Fruit fly (Drosophila melanogaster) whole organism, embryonic: ENCODE results near the gene UQCR-Q.

Experiments
- CG10431 ChIP-seq: fragments of 200-800 bp; sonication (Bioruptor generic); optimal IDR thresholded peaks from 3 replicates; lab custom pipeline; 2018; ENCODE audit warnings: missing biosample characterization, mild to moderate bottlenecking, missing genetic modification characterization
- CG11247 ChIP-seq: fragments of 200-800 bp; sonication (Bioruptor generic); IDR thresholded peaks from 2 replicates; pipeline ENCODE4 v1.3.6; 2022; ENCODE audit warnings: missing biosample characterization, missing genetic modification characterization
- CG11560 ChIP-seq: fragments of 200-800 bp; sonication (Bioruptor generic); IDR thresholded peaks from 3 replicates; pipeline ENCODE4 v1.3.6; 2022; ENCODE audit warnings: missing biosample characterization, missing genetic modification characterization
- CG11696 ChIP-seq: fragments of 200-800 bp; sonication (Bioruptor generic); IDR thresholded peaks from 2 replicates; pipeline ENCODE4 v1.3.6; 2022; ENCODE audit warnings: missing biosample characterization, missing genetic modification characterization
- CG12219 ChIP-seq: fragments of 200-800 bp; sonication (Bioruptor generic); optimal IDR thresholded peaks from 3 replicates; lab custom pipeline; 2018; ENCODE audit warnings: missing biosample characterization, mild to moderate bottlenecking, missing genetic modification characterization
- CG12744 ChIP-seq: fragments of 200-800 bp; sonication (Bioruptor generic); optimal IDR thresholded peaks from 2 replicates; lab custom pipeline; 2016; ENCODE audit warnings: missing biosample characterization, missing genetic modification characterization
- CG14965 ChIP-seq: fragments of 200-800 bp; sonication (Bioruptor generic); optimal IDR thresholded peaks from 2 replicates; lab custom pipeline; 2016; ENCODE audit warnings: missing biosample characterization, missing genetic modification characterization, borderline replicate concordance
- CG15269 ChIP-seq: fragments of 200-800 bp; sonication (Bioruptor generic); optimal IDR thresholded peaks from 2 replicates; lab custom pipeline; 2018; ENCODE audit warnings: missing biosample characterization, mild to moderate bottlenecking, missing genetic modification characterization, moderate library complexity
- CG1529 ChIP-seq: fragments of 200-800 bp; sonication (Bioruptor generic); optimal IDR thresholded peaks from 3 replicates; lab custom pipeline; 2018; ENCODE audit warnings: missing biosample characterization, missing genetic modification characterization
- CG17385 ChIP-seq: fragments of 200-800 bp; sonication (Bioruptor generic); optimal IDR thresholded peaks from 3 replicates; lab custom pipeline; 2018; ENCODE audit warnings: missing biosample characterization, mild to moderate bottlenecking, missing genetic modification characterization
- CG1832 ChIP-seq: fragments of 200-800 bp; sonication (Bioruptor generic); optimal IDR thresholded peaks from 2 replicates; lab custom pipeline; 2017; ENCODE audit warnings: missing biosample characterization, mild to moderate bottlenecking, missing genetic modification characterization, inconsistent platforms
- CG18599 ChIP-seq: fragments of 200-800 bp; sonication (Bioruptor generic); optimal IDR thresholded peaks from 3 replicates; lab custom pipeline; 2017; ENCODE audit warnings: missing biosample characterization, missing genetic modification characterization, mild to moderate bottlenecking, moderate library complexity, missing genetic modification reagents
- CG2678 ChIP-seq: fragments of 200-800 bp; sonication (Bioruptor generic); optimal IDR thresholded peaks from 3 replicates; lab custom pipeline; 2019; ENCODE audit warnings: missing biosample characterization, mild to moderate bottlenecking, missing genetic modification characterization, moderate library complexity
- CG2875 ChIP-seq: fragments of 200-800 bp; sonication (Bioruptor generic); optimal IDR thresholded peaks from 2 replicates; lab custom pipeline; 2017; ENCODE audit warnings: missing biosample characterization, mild to moderate bottlenecking, missing genetic modification characterization, missing genetic modification reagents
- CG30403 ChIP-seq: fragments of 200-800 bp; sonication (Bioruptor generic); optimal IDR thresholded peaks from 3 replicates; lab custom pipeline; 2016; ENCODE audit warnings: missing biosample characterization, missing genetic modification characterization
- CG30431 ChIP-seq: fragments of 200-800 bp; sonication (Bioruptor generic); optimal IDR thresholded peaks from 2 replicates; lab custom pipeline; 2017; ENCODE audit warnings: missing biosample characterization, missing genetic modification characterization
- CG4360 ChIP-seq: fragments of 200-800 bp; sonication (Bioruptor generic); IDR thresholded peaks from 2 replicates; pipeline ENCODE4 v1.3.6; 2022; ENCODE audit warnings: missing biosample characterization, missing genetic modification characterization
- CG4820 ChIP-seq: fragments of 200-800 bp; sonication (Bioruptor generic); optimal IDR thresholded peaks from 3 replicates; lab custom pipeline; 2016; ENCODE audit warnings: missing biosample characterization, missing genetic modification characterization
- CG6175 ChIP-seq: fragments of 200-800 bp; sonication (Bioruptor generic); IDR thresholded peaks from 3 replicates; pipeline ENCODE4 v1.3.6; 2022; ENCODE audit warnings: missing biosample characterization, missing genetic modification characterization
- CG6765 ChIP-seq: fragments of 200-800 bp; sonication (Bioruptor generic); optimal IDR thresholded peaks from 3 replicates; lab custom pipeline; 2017; ENCODE audit warnings: missing biosample characterization, mild to moderate bottlenecking, missing genetic modification characterization
- CG6813 ChIP-seq: fragments of 200-800 bp; sonication (Bioruptor generic); optimal IDR thresholded peaks from 2 replicates; lab custom pipeline; 2017; ENCODE audit warnings: missing biosample characterization, missing genetic modification characterization, mild to moderate bottlenecking, moderate library complexity, missing genetic modification reagents
- CG7556 ChIP-seq: fragments of 200-800 bp; sonication (Bioruptor generic); optimal IDR thresholded peaks from 2 replicates; lab custom pipeline; 2017; ENCODE audit warnings: missing biosample characterization, mild to moderate bottlenecking, missing genetic modification characterization
- CG8359 ChIP-seq: fragments of 200-800 bp; sonication (Bioruptor generic); optimal IDR thresholded peaks from 2 replicates; lab custom pipeline; 2017; ENCODE audit warnings: missing biosample characterization, mild to moderate bottlenecking, missing genetic modification characterization, borderline replicate concordance
- CG8388 ChIP-seq: fragments of 200-800 bp; sonication (Bioruptor generic); optimal IDR thresholded peaks from 2 replicates; lab custom pipeline; 2019; ENCODE audit warnings: missing biosample characterization, mild to moderate bottlenecking, missing genetic modification characterization, moderate library complexity
- CG8478 ChIP-seq: fragments of >200 bp; optimal IDR thresholded peaks from 2 replicates; lab custom pipeline; 2018
- CG9876 ChIP-seq: fragments of 200-800 bp; sonication (Bioruptor generic); optimal IDR thresholded peaks from 2 replicates; lab custom pipeline; 2016; ENCODE audit warnings: missing biosample characterization, missing genetic modification characterization
- D19B ChIP-seq: fragments of 200-800 bp; sonication (Bioruptor generic); optimal IDR thresholded peaks from 2 replicates; lab custom pipeline; 2017; ENCODE audit warnings: missing biosample characterization, mild to moderate bottlenecking, missing genetic modification characterization
- Dip2 ChIP-seq: fragments of 200-800 bp; sonication (Bioruptor generic); IDR thresholded peaks from 2 replicates; pipeline ENCODE4 v1.3.6; 2022; ENCODE audit warnings: missing biosample characterization, missing genetic modification characterization
- H2.0 ChIP-seq: fragments of 200-800 bp; sonication (Bioruptor generic); IDR thresholded peaks from 2 replicates; pipeline ENCODE4 v1.3.6; 2022; ENCODE audit warnings: missing biosample characterization, missing genetic modification characterization
- Hr51 ChIP-seq, 2 experiments: fragments of 200-800 bp; sonication (Bioruptor generic); optimal IDR thresholded peaks; 2 replicates in 1 of 2; 3 replicates in 1 of 2; lab custom pipeline; 2016 to 2018; ENCODE audit warnings: missing biosample characterization in 2 of 2, missing genetic modification characterization in 2 of 2, mild to moderate bottlenecking in 1 of 2, moderate library complexity in 1 of 2
- Opbp ChIP-seq: fragments of 200-800 bp; sonication (Bioruptor generic); IDR thresholded peaks from 3 replicates; pipeline ENCODE4 v1.3.6; 2022; ENCODE audit warnings: missing biosample characterization, missing genetic modification characterization; ENCODE audit not compliant: partially characterized antibody
- Poxn ChIP-seq: fragments of 200-800 bp; sonication (Bioruptor generic); IDR thresholded peaks from 2 replicates; pipeline ENCODE4 v1.3.6; 2022; ENCODE audit warnings: missing biosample characterization, missing genetic modification characterization
- Sox100B ChIP-seq: fragments of 200-800 bp; sonication (Bioruptor generic); optimal IDR thresholded peaks from 3 replicates; lab custom pipeline; 2018; ENCODE audit warnings: missing biosample characterization, mild to moderate bottlenecking, missing genetic modification characterization
- Vsx1 ChIP-seq: fragments of 200-800 bp; sonication (Bioruptor generic); optimal IDR thresholded peaks from 2 replicates; lab custom pipeline; 2017; ENCODE audit warnings: missing biosample characterization, mild to moderate bottlenecking, missing genetic modification characterization, missing genetic modification reagents
- bsh ChIP-seq, 2 experiments: fragments of 200-800 bp; sonication (Bioruptor generic); optimal IDR thresholded peaks; 2 replicates each; lab custom pipeline; 2017 to 2018; ENCODE audit warnings: mild to moderate bottlenecking in 2 of 2, missing biosample characterization in 2 of 2, missing genetic modification characterization in 2 of 2, moderate library complexity in 1 of 2
- cas ChIP-seq: fragments of 200-800 bp; sonication (Bioruptor generic); IDR thresholded peaks from 2 replicates; pipeline ENCODE4 v1.3.6; 2022; ENCODE audit warnings: missing biosample characterization, missing genetic modification characterization
- ci ChIP-seq: fragments of 200-800 bp; sonication (Bioruptor generic); IDR thresholded peaks from 3 replicates; pipeline ENCODE4 v1.3.6; 2022; ENCODE audit warnings: missing biosample characterization, missing genetic modification characterization
- crp ChIP-seq, 2 experiments: fragments of 200-800 bp; sonication (Bioruptor generic); optimal IDR thresholded peaks; 2 replicates in 1 of 2; 3 replicates in 1 of 2; lab custom pipeline; 2017; ENCODE audit warnings: missing biosample characterization in 2 of 2, missing genetic modification characterization in 2 of 2, mild to moderate bottlenecking in 1 of 2, moderate library complexity in 1 of 2
- dmrt99B ChIP-seq: fragments of 200-800 bp; sonication (Bioruptor generic); optimal IDR thresholded peaks from 2 replicates; lab custom pipeline; 2018; ENCODE audit warnings: missing biosample characterization, mild to moderate bottlenecking, missing genetic modification characterization, moderate library complexity
- fu2 ChIP-seq: fragments of 200-800 bp; sonication (Bioruptor generic); optimal IDR thresholded peaks from 2 replicates; lab custom pipeline; 2016; ENCODE audit warnings: missing biosample characterization, missing genetic modification characterization
- gem ChIP-seq: fragments of 200-800 bp; sonication (Bioruptor generic); optimal IDR thresholded peaks from 2 replicates; lab custom pipeline; 2019; ENCODE audit warnings: missing biosample characterization, mild to moderate bottlenecking, missing genetic modification characterization, moderate library complexity
- hkb ChIP-seq, 2 experiments: fragments of 200-800 bp in 1 of 2; fragments of >200 bp in 1 of 2; sonication (Bioruptor generic) in 1 of 2; IDR thresholded peaks in 1 of 2; optimal IDR thresholded peaks in 1 of 2; 2 replicates each; pipeline versions ENCODE4 v1.3.6 to Lab custom; 2017 to 2022; ENCODE audit warnings: missing biosample characterization in 1 of 2, missing genetic modification characterization in 1 of 2
- onecut ChIP-seq: fragments of 200-800 bp; sonication (Bioruptor generic); IDR thresholded peaks from 2 replicates; pipeline ENCODE4 v1.3.6; 2022; ENCODE audit warnings: missing biosample characterization, missing genetic modification characterization
- ro ChIP-seq: fragments of 200-800 bp; sonication (Bioruptor generic); IDR thresholded peaks from 2 replicates; pipeline ENCODE4 v1.3.6; 2022; ENCODE audit warnings: missing biosample characterization, missing genetic modification characterization
- scrt ChIP-seq: fragments of 200-800 bp; sonication (Bioruptor generic); optimal IDR thresholded peaks from 2 replicates; lab custom pipeline; 2018; ENCODE audit warnings: missing biosample characterization, mild to moderate bottlenecking, missing genetic modification characterization, moderate library complexity
- tup ChIP-seq: fragments of 200-800 bp; sonication (Bioruptor generic); optimal IDR thresholded peaks from 2 replicates; lab custom pipeline; 2016; ENCODE audit warnings: missing biosample characterization, mild to moderate bottlenecking, missing genetic modification characterization, moderate library complexity

Gene UQCR-Q

DNA sequence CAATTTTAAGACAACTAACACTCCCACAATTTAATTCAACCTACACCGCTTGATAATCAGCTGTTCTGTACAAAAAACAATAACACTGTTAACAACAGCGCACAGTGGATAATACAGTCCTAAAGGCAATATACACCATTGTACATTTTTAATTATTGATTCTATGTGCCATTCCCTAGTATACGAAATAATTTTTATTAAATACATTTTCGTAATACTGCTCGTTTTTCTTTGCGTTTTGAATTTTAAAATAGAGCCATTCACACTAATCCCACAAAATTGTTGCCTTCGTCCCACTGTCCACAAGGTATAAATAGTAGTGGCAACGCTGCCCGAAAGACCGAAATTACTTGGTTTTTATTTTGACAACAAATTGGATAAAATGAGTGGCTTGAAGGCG is 41.0 kb upstream of the UQCR-Q start, which contains the start of the genes Coq4 and CG32176 (continued):
- peak; percentile 92 for TF ChIP-seq CG10431 (GFP tag; lab: Kevin White, UChicago)
- TF ChIP-seq CG4820 (GFP tag; lab: Kevin White, UChicago), result peak; percentile 97
- peak; percentile 98 to 99 for TF ChIP-seq Hr51 (GFP tag; optimal IDR thresholded peaks at IDR 0.05; lab: Kevin White, UChicago)
- TF ChIP-seq CG11696 (GFP tag; lab: Robert Waterston, UW), result peak; percentile 87
- TF ChIP-seq CG7556 (GFP tag; lab: Kevin White, UChicago), result peak; percentile 95
- TF ChIP-seq scrt (GFP tag; lab: Kevin White, UChicago), result peak; percentile 89
- TF ChIP-seq CG2678 (tag; lab: Kevin White, UChicago), result peak; percentile 97
- peak; percentile 73 to 88 for TF ChIP-seq crp (GFP tag; optimal IDR thresholded peaks at IDR 0.05; lab: Kevin White, UChicago)
- no peak for TF ChIP-seq CG1832 (GFP tag; lab: Kevin White, UChicago)
- peak; percentile 91 for TF ChIP-seq Poxn
- TF ChIP-seq CG15269 (tag; lab: Kevin White, UChicago), result peak; percentile 98
- peak; percentile 89 for TF ChIP-seq Vsx1 (GFP tag; lab: Kevin White, UChicago)
- TF ChIP-seq CG6813 (GFP tag; lab: Kevin White, UChicago), result peak; percentile 96
- peak; percentile 98 for TF ChIP-seq CG12744 (GFP tag; lab: Kevin White, UChicago)
- TF ChIP-seq CG30403 (GFP tag; lab: Kevin White, UChicago), result peak; percentile 99
- TF ChIP-seq onecut (GFP tag; lab: Robert Waterston, UW), result peak; percentile 93
- peak; percentile 73 for TF ChIP-seq CG4360 (GFP tag; lab: Robert Waterston, UW)
- TF ChIP-seq CG1529 (GFP tag; lab: Kevin White, UChicago), result peak; percentile 93
- peak; percentile 98 for TF ChIP-seq CG11247 (GFP tag; lab: Robert Waterston, UW)
- peak; percentile 95 for TF ChIP-seq CG6765 (GFP tag; lab: Kevin White, UChicago)
- TF ChIP-seq H2.0, result peak; percentile 98
- peak; percentile 93 for TF ChIP-seq Sox100B (GFP tag; lab: Kevin White, UChicago)
- TF ChIP-seq CG8388, result peak; percentile 97
- TF ChIP-seq dmrt99B (tag; lab: Kevin White, UChicago), result peak; percentile 97
- TF ChIP-seq CG6175, result peak; percentile 96
- no peak for TF ChIP-seq CG8478 (lab: Kevin White, UChicago)
- TF ChIP-seq Opbp (GFP tag; lab: Robert Waterston, UW), result peak; percentile 68; the same call in 1 of the 3 replicates
- peak; percentile 93 for TF ChIP-seq CG17385
- peak; percentile 95 for TF ChIP-seq ro (GFP tag; lab: Robert Waterston, UW)
- peak; percentile 99 for TF ChIP-seq gem
- peak; percentile 97 for TF ChIP-seq fu2
- peak; percentile 46 for TF ChIP-seq hkb (optimal IDR thresholded peaks at IDR 0.05; lab: Kevin White, UChicago)
- peak; percentile 97 for TF ChIP-seq hkb (GFP tag; IDR thresholded peaks at IDR 0.05; lab: Robert Waterston, UW)
- TF ChIP-seq cas (GFP tag; lab: Robert Waterston, UW), result peak; percentile 95
- peak; percentile 96 for TF ChIP-seq CG12219 (GFP tag; lab: Kevin White, UChicago)
- TF ChIP-seq D19B, result peak; percentile 91
- TF ChIP-seq CG30431, result peak; percentile 97
- peak; percentile 73 to 98 for TF ChIP-seq bsh (GFP tag; optimal IDR thresholded peaks at IDR 0.05; lab: Kevin White, UChicago)
- TF ChIP-seq CG8359, result peak; percentile 90
- peak; percentile 98 for TF ChIP-seq CG18599 (GFP tag; lab: Kevin White, UChicago)
- TF ChIP-seq Dip2 (GFP tag; lab: Robert Waterston, UW), result peak; percentile 64
- peak; percentile 98 for TF ChIP-seq ci (GFP tag; lab: Robert Waterston, UW)
- TF ChIP-seq CG2875 (GFP tag; lab: Kevin White, UChicago), result peak; percentile 93
- peak; percentile 97 for TF ChIP-seq tup (GFP tag; lab: Kevin White, UChicago)
- peak; percentile 89 for TF ChIP-seq CG11560 (tag; lab: Robert Waterston, UW)
- TF ChIP-seq CG9876 (GFP tag; lab: Kevin White, UChicago), result peak; percentile 97
- peak; percentile 71 for TF ChIP-seq CG14965 (GFP tag; lab: Kevin White, UChicago)
